Worm (Caenorhabditis elegans): ENCODE data around the gene srlf-12.

srlf-12 gene

DNA sequence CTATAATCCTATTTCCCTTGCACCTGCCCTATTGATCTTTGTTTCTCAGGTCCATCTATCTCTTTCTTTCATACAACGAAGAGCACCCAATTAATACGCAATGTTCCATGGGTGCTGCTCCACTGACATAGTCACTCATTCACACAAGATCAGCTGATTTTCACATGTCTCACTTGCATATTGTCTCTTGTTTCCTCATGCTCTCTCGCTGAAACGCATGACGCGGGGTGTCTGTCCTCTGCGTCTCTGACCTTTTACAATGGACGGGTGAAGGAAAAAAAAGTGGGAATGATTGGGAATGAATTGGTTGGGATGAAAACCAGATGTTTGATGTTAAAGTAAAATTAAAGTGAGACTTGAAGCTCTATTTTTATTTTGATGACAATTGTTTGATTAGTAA, 43.4 kb upstream of the srlf-12 start:
- TF ChIP-seq mep-1 (tag; optimal IDR thresholded peaks at IDR 0.05) (no peak), unc-62 (GFP tag; optimal IDR thresholded peaks at IDR 0.05) (peak; percentile 95), lsy-2 (tag; optimal IDR thresholded peaks at IDR 0.05) (peak; percentile 40), drap-1 (GFP tag; optimal IDR thresholded peaks at IDR 0.05) (no peak), bed-3 (GFP tag; optimal IDR thresholded peaks at IDR 0.05) (no peak), cnd-1 (tag; optimal IDR thresholded peaks at IDR 0.05) (peak; percentile 27), hlh-1 (tag; optimal IDR thresholded peaks at IDR 0.05) (peak; percentile 75), tbx-8 (GFP tag; optimal IDR thresholded peaks at IDR 0.05) (no peak), nhr-2 (tag; optimal IDR thresholded peaks at IDR 0.05) (peak; percentile 40), sem-2 (GFP tag; optimal IDR thresholded peaks at IDR 0.05) (no peak), ztf-11 (tag; optimal IDR thresholded peaks at IDR 0.05) (no peak), pha-4 (tag; optimal IDR thresholded peaks at IDR 0.05) (no peak), sptf-1 (tag; optimal IDR thresholded peaks at IDR 0.05) (peak; percentile 6), mls-2 (tag; optimal IDR thresholded peaks at IDR 0.05) (peak; percentile 12), flh-1 (GFP tag; optimal IDR thresholded peaks at IDR 0.05) (no peak), unc-120 (tag; optimal IDR thresholded peaks at IDR 0.05; ENCODE audit: poor library complexity, severe bottlenecking) (peak; percentile 73), ces-1 (GFP tag; optimal IDR thresholded peaks at IDR 0.05) (peak; percentile 47), lin-32 (GFP tag; optimal IDR thresholded peaks at IDR 0.05) (no peak), zip-8 (tag; optimal IDR thresholded peaks at IDR 0.05) (no peak)

DNA sequence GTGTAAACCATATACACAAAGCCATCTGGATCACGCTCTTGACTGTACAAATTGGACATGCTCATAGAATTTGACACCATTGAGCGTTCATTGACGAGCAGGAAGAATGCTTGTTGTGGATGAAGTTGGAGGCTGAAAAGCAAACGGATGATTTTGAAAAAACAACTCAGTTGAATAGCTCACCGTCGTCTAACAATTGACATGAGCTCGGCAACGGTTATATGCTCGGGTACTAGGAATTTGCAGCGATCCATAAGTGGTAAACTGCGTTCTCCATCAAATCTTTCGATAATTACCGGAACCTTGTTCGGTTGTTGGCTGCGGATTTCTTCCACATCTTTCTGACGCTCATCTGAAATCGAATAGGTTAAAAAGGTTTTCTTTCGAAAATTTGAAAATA, 42.9 kb upstream of the srlf-12 start:
- TF ChIP-seq mep-1 (tag; optimal IDR thresholded peaks at IDR 0.05) (no peak), flh-1 (GFP tag; optimal IDR thresholded peaks at IDR 0.05) (no peak), tbx-8 (GFP tag; optimal IDR thresholded peaks at IDR 0.05) (no peak), unc-62 (GFP tag; optimal IDR thresholded peaks at IDR 0.05) (no peak), nhr-12 (tag; optimal IDR thresholded peaks at IDR 0.05) (no peak), lsy-2 (tag; optimal IDR thresholded peaks at IDR 0.05) (no peak), ztf-11 (tag; optimal IDR thresholded peaks at IDR 0.05) (no peak)

DNA sequence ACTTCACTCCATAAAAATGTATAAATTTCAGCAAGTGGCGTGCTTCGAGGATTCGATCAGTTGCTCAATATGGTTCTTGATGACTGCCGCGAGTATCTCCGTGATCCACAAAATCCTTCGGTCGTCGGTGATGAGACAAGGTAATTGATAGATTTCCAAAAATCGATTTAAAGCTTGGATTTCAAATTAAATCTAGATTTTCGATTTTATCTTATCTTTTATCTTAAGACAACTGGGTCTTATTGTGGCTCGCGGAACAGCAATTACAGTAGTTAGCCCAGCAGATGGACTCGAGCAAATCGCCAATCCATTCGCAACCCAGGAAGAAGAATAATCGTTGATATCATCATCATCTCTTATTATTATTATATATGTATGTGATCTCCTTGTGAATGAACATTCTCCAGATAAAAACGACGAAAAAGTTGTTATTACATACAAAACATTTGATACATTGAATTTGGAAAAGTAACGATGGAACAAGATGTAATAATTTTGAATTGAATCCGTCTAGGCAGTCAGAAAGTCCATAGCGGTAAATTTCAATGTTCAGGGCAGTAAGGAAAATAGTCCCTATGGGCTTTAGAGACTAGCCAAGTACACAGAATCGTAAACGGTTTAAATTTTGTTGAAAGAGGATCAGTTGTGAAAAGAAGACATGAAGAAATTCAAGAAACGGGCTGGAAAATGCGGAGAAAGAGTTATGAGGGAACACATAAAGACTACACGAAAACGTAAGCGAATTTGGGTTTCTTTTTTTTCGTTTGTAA, 42.1 kb upstream of the srlf-12 start:
- TF ChIP-seq mls-2 (tag; optimal IDR thresholded peaks at IDR 0.05), result no peak
- no peak for TF ChIP-seq cnd-1 (tag; optimal IDR thresholded peaks at IDR 0.05)
- no peak for TF ChIP-seq tbx-8 (GFP tag; optimal IDR thresholded peaks at IDR 0.05)
- TF ChIP-seq nhr-237 (tag; optimal IDR thresholded peaks at IDR 0.05), result no peak
- no peak for TF ChIP-seq ceh-43 (GFP tag; optimal IDR thresholded peaks at IDR 0.05)
- TF ChIP-seq unc-120 (tag; optimal IDR thresholded peaks at IDR 0.05; ENCODE audit: poor library complexity, severe bottlenecking), result no peak

DNA sequence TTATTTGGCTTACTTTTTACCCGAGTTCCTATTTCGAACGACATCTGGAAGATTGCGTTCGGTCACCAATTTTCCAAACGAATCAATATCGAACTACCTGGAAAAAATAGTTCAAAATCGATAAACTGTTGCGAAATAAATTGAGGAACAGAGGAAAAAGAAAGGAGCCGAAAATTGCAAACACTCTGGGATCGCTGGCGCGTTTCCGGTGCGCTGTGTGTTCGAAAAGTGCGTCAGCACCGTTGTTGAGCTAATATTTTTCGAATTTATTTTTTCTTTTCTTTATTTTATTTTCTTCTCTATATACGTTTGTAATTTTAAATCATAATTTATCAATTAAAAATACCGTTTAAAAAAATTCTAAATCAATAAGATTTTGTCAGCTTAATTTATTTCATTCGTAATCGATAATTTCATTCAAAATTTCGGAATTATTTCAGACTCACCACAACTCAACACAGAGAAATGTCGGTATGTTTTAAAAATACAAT, 41.2 kb upstream of the srlf-12 start, which contains the start of the genes dnc-1 and lsm-7:
Gene dnc-1 (minus strand): TSS at position 142 of the 491 bp plus-strand sequence.
Gene lsm-7 (plus strand): TSS at position 441 of the 491 bp plus-strand sequence.
- TF ChIP-seq lin-13 (tag; optimal IDR thresholded peaks at IDR 0.05) (no peak), flh-1 (GFP tag; optimal IDR thresholded peaks at IDR 0.05) (no peak), sptf-1 (tag; optimal IDR thresholded peaks at IDR 0.05) (no peak), sem-2 (GFP tag; optimal IDR thresholded peaks at IDR 0.05) (no peak), lsy-2 (tag; optimal IDR thresholded peaks at IDR 0.05) (peak; percentile 71), pha-4 (tag; optimal IDR thresholded peaks at IDR 0.05) (no peak), M03D4.4 (tag; optimal IDR thresholded peaks at IDR 0.05) (no peak), elt-1 (tag; optimal IDR thresholded peaks at IDR 0.05; ENCODE audit: borderline replicate concordance, insufficient read depth) (no peak), snpc-4 (tag; optimal IDR thresholded peaks at IDR 0.05) (no peak), mep-1 (tag; optimal IDR thresholded peaks at IDR 0.05) (peak; percentile 54), zip-8 (tag; optimal IDR thresholded peaks at IDR 0.05) (no peak), nhr-2 (tag; optimal IDR thresholded peaks at IDR 0.05) (no peak), tbx-8 (GFP tag; optimal IDR thresholded peaks at IDR 0.05) (no peak), nhr-237 (tag; optimal IDR thresholded peaks at IDR 0.05) (no peak), nhr-76 (tag; optimal IDR thresholded peaks at IDR 0.05) (no peak), unc-62 (GFP tag; optimal IDR thresholded peaks at IDR 0.05) (no peak), bed-3 (GFP tag; optimal IDR thresholded peaks at IDR 0.05) (no peak), cnd-1 (tag; optimal IDR thresholded peaks at IDR 0.05) (peak; percentile 4), unc-39 (tag; optimal IDR thresholded peaks at IDR 0.05) (no peak), unc-120 (tag; optimal IDR thresholded peaks at IDR 0.05; ENCODE audit: poor library complexity, severe bottlenecking) (peak; percentile 18), mls-2 (tag; optimal IDR thresholded peaks at IDR 0.05) (peak; percentile 24), ceh-39 (tag; optimal IDR thresholded peaks at IDR 0.05) (peak; percentile 15)

Measured in whole organism, mixed stage, embryonic.